Worm (Caenorhabditis elegans) whole organism, L2 larva: ENCODE results near the gene tag-343.

Experiments used
- C34F6.9 ChIP-seq: fragments of 150-350 bp; optimal IDR thresholded peaks from 2 replicates; lab custom pipeline; 2014; ENCODE audit warnings: missing biosample characterization, missing genetic modification characterization
- F13H6.1 ChIP-seq: sonication (generic microtip); optimal IDR thresholded peaks from 2 replicates; lab custom pipeline; 2016; ENCODE audit warnings: missing genetic modification characterization, missing compliant biosample characterization
- R02D3.7 ChIP-seq: fragments of 150-350 bp; optimal IDR thresholded peaks from 2 replicates; lab custom pipeline; 2014; ENCODE audit warnings: missing biosample characterization, missing genetic modification characterization
- Y55F3AM.14 ChIP-seq: fragments of 200-800 bp; sonication (Bioruptor generic); optimal IDR thresholded peaks from 2 replicates; lab custom pipeline; 2018; ENCODE audit warnings: mild to moderate bottlenecking, missing genetic modification characterization, missing compliant biosample characterization
- ZK546.5 ChIP-seq: sonication (generic microtip); optimal IDR thresholded peaks from 2 replicates; lab custom pipeline; 2017; ENCODE audit warnings: missing biosample characterization, missing genetic modification characterization
- alr-1 ChIP-seq: fragments of 150-350 bp; optimal IDR thresholded peaks from 2 replicates; lab custom pipeline; 2014; ENCODE audit warnings: missing biosample characterization, missing genetic modification characterization
- aly-2 ChIP-seq: fragments of 150-350 bp; optimal IDR thresholded peaks from 2 replicates; lab custom pipeline; 2014; ENCODE audit warnings: missing biosample characterization, missing genetic modification characterization
- ama-1 ChIP-seq: fragments of 150-350 bp; optimal IDR thresholded peaks from 2 replicates; lab custom pipeline; 2018; ENCODE audit warnings: inconsistent platforms
- blmp-1 ChIP-seq: sonication (generic microtip); optimal IDR thresholded peaks from 2 replicates; lab custom pipeline; 2017; ENCODE audit warnings: missing genetic modification characterization, mild to moderate bottlenecking, missing compliant biosample characterization, antibody characterized with exemption, moderate library complexity; ENCODE audit not compliant: insufficient read depth
- ceh-16 ChIP-seq: fragments of 150-350 bp; optimal IDR thresholded peaks from 2 replicates; lab custom pipeline; 2014; ENCODE audit warnings: missing biosample characterization, missing genetic modification characterization
- ceh-82 ChIP-seq: fragments of 150-350 bp; optimal IDR thresholded peaks from 2 replicates; lab custom pipeline; 2014; ENCODE audit warnings: missing biosample characterization, missing genetic modification characterization
- dmd-4 ChIP-seq: sonication (generic microtip); optimal IDR thresholded peaks from 2 replicates; lab custom pipeline; 2017; ENCODE audit warnings: missing biosample characterization, missing genetic modification characterization
- egl-27 ChIP-seq: sonication (generic microtip); optimal IDR thresholded peaks from 3 replicates; lab custom pipeline; 2017; ENCODE audit warnings: missing biosample characterization, missing genetic modification reagents, missing genetic modification characterization
- elt-1 ChIP-seq: fragments of 150-350 bp; optimal IDR thresholded peaks from 2 replicates; lab custom pipeline; 2014; ENCODE audit warnings: missing biosample characterization, missing genetic modification characterization
- elt-3 ChIP-seq: sonication (generic microtip); optimal IDR thresholded peaks from 2 replicates; lab custom pipeline; 2017; ENCODE audit warnings: missing biosample characterization, missing genetic modification characterization
- fos-1 ChIP-seq: fragments of 150-350 bp; optimal IDR thresholded peaks from 2 replicates; lab custom pipeline; 2014; ENCODE audit warnings: missing biosample characterization, missing genetic modification characterization
- gmeb-1 ChIP-seq: fragments of 150-350 bp; optimal IDR thresholded peaks from 2 replicates; lab custom pipeline; 2014; ENCODE audit warnings: missing biosample characterization, missing genetic modification characterization
- lin-11 ChIP-seq: fragments of 150-350 bp; sonication (generic microtip); optimal IDR thresholded peaks from 2 replicates; lab custom pipeline; 2014; ENCODE audit warnings: missing biosample characterization, missing genetic modification characterization, inconsistent platforms, mixed read lengths
- lin-13 ChIP-seq: fragments of 150-350 bp; optimal IDR thresholded peaks from 2 replicates; lab custom pipeline; 2014; ENCODE audit warnings: missing biosample characterization, missing genetic modification reagents, missing genetic modification characterization
- lin-39 ChIP-seq: fragments of 150-350 bp; optimal IDR thresholded peaks from 2 replicates; lab custom pipeline; 2014; ENCODE audit warnings: missing biosample characterization, missing genetic modification reagents, missing genetic modification characterization
- lsy-2 ChIP-seq, 2 experiments: fragments of 150-350 bp in 1 of 2; sonication (generic microtip) in 1 of 2; optimal IDR thresholded peaks; 2 replicates each; lab custom pipeline; 2014 to 2017; ENCODE audit warnings: missing biosample characterization in 2 of 2, missing genetic modification characterization in 2 of 2
- mab-5 ChIP-seq: fragments of 150-350 bp; optimal IDR thresholded peaks from 2 replicates; lab custom pipeline; 2014; ENCODE audit warnings: missing biosample characterization, missing genetic modification characterization
- mbf-1 ChIP-seq: sonication (generic microtip); optimal IDR thresholded peaks from 2 replicates; lab custom pipeline; 2017; ENCODE audit warnings: missing biosample characterization, missing genetic modification characterization
- nhr-11 ChIP-seq: fragments of 150-350 bp; optimal IDR thresholded peaks from 2 replicates; lab custom pipeline; 2014; ENCODE audit warnings: missing biosample characterization, missing genetic modification characterization
- nhr-12 ChIP-seq: fragments of 150-350 bp; optimal IDR thresholded peaks from 2 replicates; lab custom pipeline; 2014; ENCODE audit warnings: missing biosample characterization, missing genetic modification characterization
- nhr-129 ChIP-seq: fragments of 150-350 bp; optimal IDR thresholded peaks from 2 replicates; lab custom pipeline; 2014; ENCODE audit warnings: missing biosample characterization, missing genetic modification characterization
- nhr-21 ChIP-seq: fragments of 150-350 bp; optimal IDR thresholded peaks from 2 replicates; lab custom pipeline; 2014; ENCODE audit warnings: missing biosample characterization, missing genetic modification characterization
- nhr-23 ChIP-seq: fragments of 150-350 bp; optimal IDR thresholded peaks from 2 replicates; lab custom pipeline; 2014; ENCODE audit warnings: missing biosample characterization, missing genetic modification reagents, missing genetic modification characterization
- nhr-237 ChIP-seq: fragments of 150-350 bp; optimal IDR thresholded peaks from 2 replicates; lab custom pipeline; 2014; ENCODE audit warnings: missing biosample characterization, missing genetic modification characterization
- nhr-25 ChIP-seq: fragments of 150-350 bp; sonication (generic microtip); optimal IDR thresholded peaks from 3 replicates; lab custom pipeline; 2014; ENCODE audit warnings: missing biosample characterization, missing genetic modification characterization
- nhr-6 ChIP-seq: fragments of 150-350 bp; optimal IDR thresholded peaks from 2 replicates; lab custom pipeline; 2014; ENCODE audit warnings: missing biosample characterization, missing genetic modification characterization
- nhr-77 ChIP-seq: fragments of 150-350 bp; optimal IDR thresholded peaks from 2 replicates; lab custom pipeline; 2014; ENCODE audit warnings: missing biosample characterization, missing genetic modification characterization
- peb-1 ChIP-seq: fragments of 150-350 bp; optimal IDR thresholded peaks from 2 replicates; lab custom pipeline; 2014; ENCODE audit warnings: missing biosample characterization, missing genetic modification characterization
- skn-1 ChIP-seq: sonication (generic microtip); optimal IDR thresholded peaks from 2 replicates; lab custom pipeline; 2017; ENCODE audit warnings: missing biosample characterization, missing genetic modification characterization
- sma-3 ChIP-seq: sonication (generic microtip); optimal IDR thresholded peaks from 2 replicates; lab custom pipeline; 2016; ENCODE audit warnings: missing genetic modification reagents, missing genetic modification characterization, missing compliant biosample characterization
- sma-9 ChIP-seq, 2 experiments: fragments of 150-350 bp in 1 of 2; sonication (generic microtip) in 1 of 2; optimal IDR thresholded peaks; 2 replicates each; lab custom pipeline; 2014 to 2016; ENCODE audit warnings: missing genetic modification characterization in 2 of 2, mild to moderate bottlenecking in 1 of 2, missing biosample characterization in 1 of 2, missing compliant biosample characterization in 1 of 2, missing genetic modification reagents in 1 of 2, moderate library complexity in 1 of 2
- unc-39 ChIP-seq: fragments of 150-350 bp; optimal IDR thresholded peaks from 2 replicates; lab custom pipeline; 2014; ENCODE audit warnings: missing biosample characterization, missing genetic modification characterization
- unc-55 ChIP-seq: fragments of 150-350 bp; sonication (generic microtip); optimal IDR thresholded peaks from 3 replicates; lab custom pipeline; 2014; ENCODE audit warnings: missing biosample characterization, missing genetic modification reagents, missing genetic modification characterization
- unc-62 ChIP-seq: fragments of 150-350 bp; optimal IDR thresholded peaks from 2 replicates; lab custom pipeline; 2014; ENCODE audit warnings: missing biosample characterization, missing genetic modification reagents, missing genetic modification characterization
- zag-1 ChIP-seq: fragments of 150-350 bp; optimal IDR thresholded peaks from 2 replicates; lab custom pipeline; 2014; ENCODE audit warnings: missing biosample characterization, missing genetic modification characterization
- ztf-11 ChIP-seq: sonication (generic microtip); optimal IDR thresholded peaks from 2 replicates; lab custom pipeline; 2017; ENCODE audit warnings: missing biosample characterization, missing genetic modification characterization
- ztf-4 ChIP-seq: fragments of 150-350 bp; optimal IDR thresholded peaks from 2 replicates; lab custom pipeline; 2014; ENCODE audit warnings: missing biosample characterization, missing genetic modification characterization

Gene tag-343

DNA sequence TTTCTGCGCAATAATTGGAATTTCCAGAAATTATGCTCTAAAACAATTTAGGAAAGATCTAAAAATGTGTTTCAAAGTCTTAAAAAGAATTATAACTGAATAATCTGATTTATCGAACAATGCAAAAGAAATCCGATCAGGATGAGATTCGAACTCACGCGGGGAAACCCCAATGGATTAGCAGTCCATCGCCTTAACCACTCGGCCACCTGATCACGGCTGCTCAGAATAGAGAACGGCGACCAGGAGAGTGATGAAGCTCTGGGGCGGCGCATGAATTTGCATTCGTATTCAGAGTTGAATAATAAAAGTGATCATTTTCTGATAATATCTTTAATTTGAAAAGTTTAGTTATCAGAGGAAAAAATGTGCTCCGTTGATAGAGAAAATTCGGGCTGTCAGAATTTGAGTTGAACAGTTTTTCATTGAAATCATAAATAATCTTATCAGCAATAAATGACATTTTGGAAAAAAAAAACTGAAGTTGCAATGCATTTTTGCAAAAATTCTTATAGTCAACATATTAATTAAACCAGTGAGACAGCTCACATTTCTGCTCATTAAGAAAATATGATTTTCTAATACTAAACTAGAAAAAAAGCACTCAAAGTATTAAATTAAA is 15.4 kb upstream of the tag-343 start:
- TF ChIP-seq fos-1 = no peak
- no peak for TF ChIP-seq peb-1 (tag; lab: Kevin White, UChicago)
- TF ChIP-seq blmp-1 (tag; lab: Kevin White, UChicago) = no peak
- no peak for TF ChIP-seq egl-27 (tag; lab: Kevin White, UChicago)
- TF ChIP-seq nhr-77 = no peak
- no peak for TF ChIP-seq nhr-129 (tag; lab: Kevin White, UChicago)
- no peak for TF ChIP-seq sma-3
- no peak for TF ChIP-seq aly-2 (tag; lab: Kevin White, UChicago)
- no peak for TF ChIP-seq alr-1
- no peak for TF ChIP-seq mab-5 (tag; lab: Kevin White, UChicago)
- no peak for TF ChIP-seq gmeb-1
- TF ChIP-seq sma-9 (GFP tag; optimal IDR thresholded peaks at IDR 0.05; lab: Kevin White, UChicago) = no peak
- no peak for TF ChIP-seq sma-9 (tag; optimal IDR thresholded peaks at IDR 0.05; lab: Kevin White, UChicago)
- TF ChIP-seq elt-3 = no peak
- no peak for TF ChIP-seq Y55F3AM.14 (GFP tag; lab: Kevin White, UChicago)
- TF ChIP-seq lin-13 (GFP tag; lab: Kevin White, UChicago) = no peak
- TF ChIP-seq nhr-237 (tag; lab: Kevin White, UChicago) = no peak
- TF ChIP-seq nhr-6 (tag; lab: Kevin White, UChicago) = no peak
- TF ChIP-seq ztf-4 (tag; lab: Kevin White, UChicago) = no peak
- TF ChIP-seq ceh-82 (tag; lab: Kevin White, UChicago) = no peak
- no peak for TF ChIP-seq ztf-11 (tag; lab: Kevin White, UChicago)

DNA sequence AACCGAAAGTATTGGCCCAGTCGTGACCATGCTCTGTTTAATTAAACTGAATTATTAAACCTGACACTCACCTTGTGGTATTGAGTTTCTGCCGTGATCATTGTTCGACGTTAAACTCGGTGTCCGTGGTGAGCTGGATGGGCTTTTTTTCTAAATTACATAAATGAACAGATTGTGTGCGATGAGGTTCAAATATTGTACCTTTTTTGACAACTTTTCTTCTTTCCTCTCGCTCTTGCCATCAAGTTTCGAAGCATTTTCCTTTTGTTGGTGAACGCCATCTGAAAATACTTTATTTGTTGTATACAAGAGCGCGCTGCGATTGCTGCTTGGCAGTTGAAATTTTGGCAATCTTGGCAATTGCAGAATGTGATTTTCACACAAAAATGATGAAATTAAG is 13.4 kb upstream of the tag-343 start, which contains the start of gene F22H10.11:
Gene F22H10.11, minus strand, starts transcription at position 101 of the 400 bp plus-strand sequence.
- TF ChIP-seq nhr-6 (tag; lab: Kevin White, UChicago) (no peak), nhr-12 (no peak), mab-5 (tag; lab: Kevin White, UChicago) (no peak), alr-1 (no peak), skn-1 (tag; lab: Kevin White, UChicago) (no peak), ztf-4 (tag; lab: Kevin White, UChicago) (no peak)

DNA sequence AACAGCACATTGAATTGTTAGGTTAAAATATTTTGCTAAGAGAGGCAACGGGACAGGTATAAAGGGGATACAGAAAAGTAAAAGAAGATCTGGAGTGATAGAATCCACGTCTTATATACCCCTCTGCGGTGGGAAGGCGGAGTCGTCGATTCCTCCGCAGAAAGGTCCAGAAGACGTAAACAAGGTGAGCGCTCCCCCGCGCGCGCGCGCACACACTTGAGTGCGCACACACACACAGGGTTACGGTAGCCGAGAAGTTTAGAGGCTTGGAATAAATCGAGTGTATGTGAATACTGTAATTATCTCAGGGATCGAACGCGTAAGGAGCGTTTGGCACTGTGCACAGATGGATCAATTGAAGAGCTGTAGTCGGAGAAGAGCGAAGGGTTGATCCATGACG is 12.8 kb upstream of the tag-343 start:
- TF ChIP-seq nhr-25 (tag; lab: Kevin White, UChicago) = no peak
- TF ChIP-seq F13H6.1 (tag; lab: Kevin White, UChicago) = no peak
- no peak for TF ChIP-seq gmeb-1
- no peak for TF ChIP-seq lin-13 (GFP tag; lab: Kevin White, UChicago)
- no peak for TF ChIP-seq R02D3.7 (tag; lab: Kevin White, UChicago)

DNA sequence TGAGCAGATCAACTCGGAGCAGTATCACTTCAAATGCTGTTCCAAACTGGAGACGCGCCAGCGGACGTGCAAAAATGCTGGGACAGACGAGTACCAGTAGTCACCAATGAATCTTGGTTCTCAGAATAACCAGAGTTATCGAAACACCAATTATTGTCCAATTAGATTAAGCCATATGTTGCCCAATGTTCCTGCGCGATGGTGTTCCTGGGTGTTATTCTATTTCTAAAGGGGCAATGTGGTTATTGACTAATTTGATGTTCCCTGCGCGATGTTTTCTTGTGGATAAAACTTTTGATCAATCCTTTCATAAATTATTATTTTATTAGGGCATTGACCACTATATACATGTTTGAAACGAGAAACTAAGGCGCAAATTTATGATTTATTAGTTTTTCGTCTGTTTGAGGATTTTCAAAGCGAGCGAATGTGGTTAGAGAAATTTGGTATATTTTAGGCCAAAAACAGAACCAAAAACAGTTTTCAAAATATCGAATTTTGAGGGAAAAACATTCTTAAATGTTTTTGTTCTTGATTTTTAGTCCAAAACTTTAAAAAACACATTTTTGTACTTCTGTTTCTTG is 7.5 kb upstream of the tag-343 start:
- TF ChIP-seq ama-1 (lab: Kevin White, UChicago) (no peak), aly-2 (tag; lab: Kevin White, UChicago) (peak; percentile 84), dmd-4 (peak; percentile 82), sma-9 (GFP tag; optimal IDR thresholded peaks at IDR 0.05; lab: Kevin White, UChicago) (peak; percentile 99), sma-9 (tag; optimal IDR thresholded peaks at IDR 0.05; lab: Kevin White, UChicago) (no peak), nhr-12 (peak; percentile 78), unc-55 (GFP tag; lab: Kevin White, UChicago) (peak; percentile 100), sma-3 (peak; percentile 99), nhr-21 (tag; lab: Kevin White, UChicago) (peak; percentile 99), R02D3.7 (tag; lab: Kevin White, UChicago) (peak; percentile 75), ztf-4 (tag; lab: Kevin White, UChicago) (peak; percentile 93), blmp-1 (tag; lab: Kevin White, UChicago) (peak; percentile 89), mbf-1 (tag; lab: Kevin White, UChicago) (peak; percentile 85), zag-1 (tag; lab: Kevin White, UChicago) (peak; percentile 97), C34F6.9 (tag; lab: Kevin White, UChicago) (peak; percentile 99), F13H6.1 (tag; lab: Kevin White, UChicago) (peak; percentile 98), lin-39 (tag; lab: Kevin White, UChicago) (peak; percentile 98), ceh-16 (peak; percentile 90), gmeb-1 (peak; percentile 94), nhr-129 (tag; lab: Kevin White, UChicago) (peak; percentile 100), nhr-25 (tag; lab: Kevin White, UChicago) (peak; percentile 98), skn-1 (tag; lab: Kevin White, UChicago) (peak; percentile 96), ZK546.5 (tag; lab: Kevin White, UChicago) (peak; percentile 77), fos-1 (peak; percentile 98), unc-39 (tag; lab: Kevin White, UChicago) (peak; percentile 62), unc-62 (GFP tag; lab: Kevin White, UChicago) (peak; percentile 70), nhr-23 (tag; lab: Kevin White, UChicago) (no peak), Y55F3AM.14 (GFP tag; lab: Kevin White, UChicago) (peak; percentile 95), lsy-2 (tag; optimal IDR thresholded peaks at IDR 0.05; lab: Kevin White, UChicago) (peak; percentile 95 to 96), nhr-11 (peak; percentile 66), alr-1 (no peak), elt-1 (tag; lab: Kevin White, UChicago) (peak; percentile 13), peb-1 (tag; lab: Kevin White, UChicago) (no peak), lin-13 (GFP tag; lab: Kevin White, UChicago) (peak; percentile 98), nhr-237 (tag; lab: Kevin White, UChicago) (peak; percentile 95), mab-5 (tag; lab: Kevin White, UChicago) (peak; percentile 98), lin-11 (tag; lab: Kevin White, UChicago) (peak; percentile 38), ceh-82 (tag; lab: Kevin White, UChicago) (peak; percentile 98)
